Worm (Caenorhabditis elegans): ENCODE measurements around the gene spc-1.

Gene spc-1

DNA sequence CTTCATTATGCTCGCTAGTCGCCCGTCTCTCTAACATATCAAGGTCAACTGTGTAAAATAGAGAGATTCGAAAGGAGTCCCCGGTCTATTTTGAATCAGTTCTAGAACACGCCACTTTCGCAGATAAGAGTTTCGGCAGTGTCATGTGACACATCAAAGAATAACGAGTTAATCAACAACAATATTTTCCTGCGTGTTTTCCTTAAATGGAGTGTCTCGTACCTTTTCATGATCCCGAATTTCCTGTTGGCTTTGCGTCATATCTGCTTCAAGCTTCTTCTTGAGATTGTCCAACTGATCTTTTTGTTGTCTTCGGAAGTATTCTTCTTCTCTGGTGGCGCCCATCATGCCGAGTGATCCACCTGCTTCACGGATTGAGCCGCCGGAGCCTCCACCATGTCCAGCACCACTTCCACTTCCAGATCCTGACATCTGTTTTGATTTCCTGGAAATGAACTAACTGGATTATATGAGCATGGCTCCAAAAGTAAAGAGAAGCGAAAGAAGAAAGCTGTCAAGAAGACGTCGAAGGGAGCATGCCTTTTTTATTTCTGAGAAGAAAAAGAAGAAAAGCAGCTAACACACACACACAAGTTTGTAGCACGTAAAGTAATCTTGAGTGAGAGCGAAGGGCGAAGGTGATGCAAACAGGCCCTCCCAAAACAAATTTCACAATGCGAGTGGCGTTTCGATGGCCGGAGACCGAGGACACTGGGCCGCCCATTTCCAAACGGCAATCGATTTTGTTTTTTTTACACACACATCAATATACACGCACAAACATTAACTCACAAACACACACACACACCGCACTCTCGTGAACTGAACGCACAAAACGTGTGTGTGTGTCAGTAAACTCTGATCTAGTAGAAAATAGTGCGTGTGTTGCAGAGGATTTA is 11.5 kb downstream of the spc-1 start:
- no peak for TF ChIP-seq lsy-12 (tag; optimal IDR thresholded peaks at IDR 0.05)
- no peak for TF ChIP-seq hmg-11 (tag; optimal IDR thresholded peaks at IDR 0.05)
- TF ChIP-seq nfya-1 (tag; optimal IDR thresholded peaks at IDR 0.05; ENCODE audit: insufficient read depth), result peak; percentile 21
- TF ChIP-seq ceh-28 (tag; optimal IDR thresholded peaks at IDR 0.05), result peak; percentile 55
- no peak for TF ChIP-seq ZK546.5 (tag; optimal IDR thresholded peaks at IDR 0.05)
- TF ChIP-seq lin-39 (tag; optimal IDR thresholded peaks at IDR 0.05), result peak; percentile 0
- TF ChIP-seq ceh-82 (tag; optimal IDR thresholded peaks at IDR 0.05), result no peak
- TF ChIP-seq ceh-9 (tag; optimal IDR thresholded peaks at IDR 0.05), result no peak
- peak; percentile 61 for TF ChIP-seq nhr-23 (tag; optimal IDR thresholded peaks at IDR 0.05)
- no peak for TF ChIP-seq egl-27 (tag; optimal IDR thresholded peaks at IDR 0.05)
- peak in 1 of 3 experiments; percentile 64 for TF ChIP-seq elt-3 (tag; optimal IDR thresholded peaks at IDR 0.05)
- peak; percentile 62 for TF ChIP-seq nhr-25 (tag; optimal IDR thresholded peaks at IDR 0.05)
- no peak for TF ChIP-seq fos-1 (tag; optimal IDR thresholded peaks at IDR 0.05)
- peak; percentile 56 for TF ChIP-seq unc-62 (GFP tag; optimal IDR thresholded peaks at IDR 0.05)
- TF ChIP-seq ama-1 (optimal IDR thresholded peaks at IDR 0.05), result peak; percentile 91
- TF ChIP-seq elt-2 (tag; optimal IDR thresholded peaks at IDR 0.05), result peak; percentile 63
- TF ChIP-seq mml-1 (tag; optimal IDR thresholded peaks at IDR 0.05), result no peak
- no peak for TF ChIP-seq nhr-77 (tag; optimal IDR thresholded peaks at IDR 0.05)
- TF ChIP-seq ztf-4 (tag; optimal IDR thresholded peaks at IDR 0.05), result no peak
- TF ChIP-seq aly-2 (tag; optimal IDR thresholded peaks at IDR 0.05), result no peak
- TF ChIP-seq fkh-10 (GFP tag; optimal IDR thresholded peaks at IDR 0.05), result no peak
- no peak for TF ChIP-seq ztf-11 (tag; optimal IDR thresholded peaks at IDR 0.05)
- TF ChIP-seq nhr-11 (tag; optimal IDR thresholded peaks at IDR 0.05), result peak; percentile 30
- peak; percentile 91 for TF ChIP-seq pha-4 (tag; optimal IDR thresholded peaks at IDR 0.05)
- TF ChIP-seq jun-1 (tag; optimal IDR thresholded peaks at IDR 0.05), result peak; percentile 15
- TF ChIP-seq nhr-43 (tag; optimal IDR thresholded peaks at IDR 0.05; ENCODE audit: poor library complexity, severe bottlenecking), result peak; percentile 74
- peak; percentile 67 for TF ChIP-seq pqm-1 (tag; optimal IDR thresholded peaks at IDR 0.05)
- TF ChIP-seq skn-1 (tag; optimal IDR thresholded peaks at IDR 0.05), result no peak

ce11 chrX:3114306-3115133 is 12.4 kb downstream of the spc-1 start, which contains the start of gene gpd-2:
TSS of gene gpd-2 (minus strand) at chrX:3114689.
- TF ChIP-seq pqm-1 (tag; optimal IDR thresholded peaks at IDR 0.05), result peak; percentile 9
- peak; percentile 84 for TF ChIP-seq ama-1 (optimal IDR thresholded peaks at IDR 0.05)
- TF ChIP-seq pha-4 (tag; optimal IDR thresholded peaks at IDR 0.05), result peak; percentile 44
- no peak for TF ChIP-seq nhr-23 (tag; optimal IDR thresholded peaks at IDR 0.05)
- peak; percentile 26 for TF ChIP-seq skn-1 (tag; optimal IDR thresholded peaks at IDR 0.05)
- TF ChIP-seq zag-1 (tag; optimal IDR thresholded peaks at IDR 0.05), result peak; percentile 22
- TF ChIP-seq unc-62 (GFP tag; optimal IDR thresholded peaks at IDR 0.05), result no peak

DNA sequence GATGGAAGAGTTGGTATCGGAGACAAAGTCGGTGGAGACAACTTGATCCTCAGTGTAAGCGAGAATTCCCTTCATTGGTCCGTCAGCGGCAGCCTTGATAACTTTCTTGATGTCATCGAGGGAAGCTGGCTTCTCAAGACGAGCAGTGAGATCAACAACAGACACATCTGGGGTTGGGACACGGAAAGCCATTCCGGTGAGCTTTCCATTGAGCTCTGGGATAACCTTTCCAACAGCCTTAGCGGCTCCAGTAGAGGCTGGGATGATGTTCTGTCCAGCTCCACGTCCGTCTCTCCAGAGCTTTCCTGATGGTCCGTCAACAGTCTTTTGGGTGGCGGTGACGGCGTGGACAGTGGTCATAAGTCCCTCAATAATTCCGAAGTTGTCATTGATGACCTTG is 13.2 kb downstream of the spc-1 start:
- peak; percentile 9 for TF ChIP-seq ama-1 (optimal IDR thresholded peaks at IDR 0.05)

ce11 chrX:3112946-3113427 is 13.9 kb downstream of the spc-1 start, which contains the start of gene gpd-3:
TSS of gene gpd-3 (minus strand) at chrX:3113341.
- TF ChIP-seq nhr-43 (tag; optimal IDR thresholded peaks at IDR 0.05; ENCODE audit: poor library complexity, severe bottlenecking) (peak; percentile 71), skn-1 (tag; optimal IDR thresholded peaks at IDR 0.05) (no peak), ama-1 (optimal IDR thresholded peaks at IDR 0.05) (peak; percentile 97), hmg-11 (tag; optimal IDR thresholded peaks at IDR 0.05) (no peak), jun-1 (tag; optimal IDR thresholded peaks at IDR 0.05) (no peak)

DNA sequence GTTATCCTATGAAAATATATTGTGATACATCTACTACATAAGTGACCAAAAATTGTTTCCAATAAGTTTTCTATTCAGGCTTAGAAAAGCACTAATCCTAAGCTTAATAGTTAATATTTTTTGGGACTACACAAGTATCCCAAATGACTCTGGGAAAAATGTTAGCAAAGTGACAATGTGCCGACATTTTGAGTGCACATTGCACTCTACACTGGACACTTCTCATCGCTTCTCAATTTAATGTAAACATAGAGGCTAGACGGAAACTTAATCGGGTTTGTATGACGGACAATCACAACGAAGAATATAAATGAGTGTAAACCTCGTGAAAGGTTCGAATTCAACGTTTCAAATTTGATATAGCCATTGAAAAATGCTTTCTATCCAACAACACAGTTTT is 15.2 kb downstream of the spc-1 start:
- TF ChIP-seq hmg-11 (tag; optimal IDR thresholded peaks at IDR 0.05) (no peak), nhr-67 (tag; optimal IDR thresholded peaks at IDR 0.05) (no peak), daf-12 (tag; optimal IDR thresholded peaks at IDR 0.05) (no peak), nhr-76 (tag; optimal IDR thresholded peaks at IDR 0.05) (no peak), nhr-23 (tag; optimal IDR thresholded peaks at IDR 0.05) (no peak), mdl-1 (tag; optimal IDR thresholded peaks at IDR 0.05) (no peak), nhr-77 (tag; optimal IDR thresholded peaks at IDR 0.05) (no peak), eor-1 (tag; optimal IDR thresholded peaks at IDR 0.05) (no peak), nhr-12 (tag; optimal IDR thresholded peaks at IDR 0.05) (no peak), elt-2 (tag; optimal IDR thresholded peaks at IDR 0.05) (peak; percentile 32), ztf-4 (tag; optimal IDR thresholded peaks at IDR 0.05) (no peak), R02D3.7 (tag; optimal IDR thresholded peaks at IDR 0.05) (no peak), elt-3 (tag; optimal IDR thresholded peaks at IDR 0.05) (no peak), ama-1 (optimal IDR thresholded peaks at IDR 0.05) (peak; percentile 95), ceh-28 (tag; optimal IDR thresholded peaks at IDR 0.05) (no peak), nhr-28 (tag; optimal IDR thresholded peaks at IDR 0.05) (no peak), egl-5 (tag; optimal IDR thresholded peaks at IDR 0.05) (no peak), elt-1 (tag; optimal IDR thresholded peaks at IDR 0.05) (no peak), fkh-2 (tag; optimal IDR thresholded peaks at IDR 0.05) (no peak), mml-1 (tag; optimal IDR thresholded peaks at IDR 0.05) (no peak), nfya-1 (tag; optimal IDR thresholded peaks at IDR 0.05; ENCODE audit: insufficient read depth) (peak; percentile 42), fos-1 (tag; optimal IDR thresholded peaks at IDR 0.05) (no peak)
